Fruit fly (Drosophila melanogaster): Measurements from ENCODE around the gene Sgs3.

dm6 chr3L:11493090-11493807 lies 18.8 kb upstream of the Sgs3 start:
- TF ChIP-seq Lpt (GFP tag; optimal IDR thresholded peaks at IDR 0.05) (no peak), CG7786 (GFP tag; optimal IDR thresholded peaks at IDR 0.05) (no peak)

All from whole organism, embryonic.